Worm (Caenorhabditis elegans) whole organism, young adult: Measurements from ENCODE around the gene gcy-13.

Experiments
- B0019.2 ChIP-seq: fragments of 200-800 bp; sonication (Bioruptor generic); conservative IDR thresholded peaks from 2 replicates; pipeline ENCODE4 v1.3.6; 2022; ENCODE audit warnings: missing genetic modification reagents, missing genetic modification characterization, missing compliant biosample characterization
- C06A6.2 ChIP-seq: fragments of 200-800 bp; sonication (Bioruptor generic); conservative IDR thresholded peaks from 2 replicates; pipeline ENCODE4 v1.3.6; 2022; ENCODE audit warnings: missing genetic modification characterization, missing compliant biosample characterization
- D2030.7 ChIP-seq: fragments of 200-800 bp; sonication (Bioruptor generic); IDR thresholded peaks from 2 replicates; pipeline ENCODE4 v1.3.6; 2022; ENCODE audit warnings: missing genetic modification reagents, missing genetic modification characterization, missing compliant biosample characterization
- F10E7.11 ChIP-seq: sonication (generic microtip); optimal IDR thresholded peaks from 2 replicates; lab custom pipeline; 2017; ENCODE audit warnings: mild to moderate bottlenecking, missing genetic modification characterization, moderate library complexity, missing compliant biosample characterization
- F22D6.2 ChIP-seq: sonication (generic microtip); optimal IDR thresholded peaks from 2 replicates; lab custom pipeline; 2016; ENCODE audit warnings: mild to moderate bottlenecking, missing genetic modification characterization, missing compliant biosample characterization
- F33H1.4 ChIP-seq: fragments of 200-800 bp; sonication (Bioruptor generic); IDR thresholded peaks from 2 replicates; pipeline ENCODE4 v1.3.6; 2022; ENCODE audit warnings: missing genetic modification reagents, missing genetic modification characterization, missing compliant biosample characterization
- F39B2.1 ChIP-seq: fragments of 200-800 bp; sonication (Bioruptor generic); IDR thresholded peaks from 2 replicates; pipeline ENCODE4 v1.3.6; 2022; ENCODE audit warnings: missing genetic modification reagents, missing genetic modification characterization, missing compliant biosample characterization
- F57C9.4 ChIP-seq: sonication (generic microtip); optimal IDR thresholded peaks from 2 replicates; lab custom pipeline; 2017; ENCODE audit warnings: mild to moderate bottlenecking, missing genetic modification characterization, missing compliant biosample characterization
- K12H6.12 ChIP-seq: fragments of 200-800 bp; sonication (Bioruptor generic); optimal IDR thresholded peaks from 2 replicates; lab custom pipeline; 2018; ENCODE audit warnings: mild to moderate bottlenecking, missing genetic modification characterization, missing compliant biosample characterization
- T07F8.4 ChIP-seq: sonication (generic microtip); optimal IDR thresholded peaks from 2 replicates; lab custom pipeline; 2016; ENCODE audit warnings: mild to moderate bottlenecking, missing genetic modification characterization, moderate library complexity, missing compliant biosample characterization
- Y53F4B.3 ChIP-seq: fragments of 200-800 bp; sonication (Bioruptor generic); IDR thresholded peaks from 2 replicates; pipeline ENCODE4 v1.3.6; 2022; ENCODE audit warnings: missing genetic modification reagents, missing genetic modification characterization, missing compliant biosample characterization
- Y67H2A.10 ChIP-seq: fragments of 200-800 bp; sonication (Bioruptor generic); conservative IDR thresholded peaks from 2 replicates; pipeline ENCODE4 v1.3.6; 2022; ENCODE audit warnings: missing genetic modification reagents, missing genetic modification characterization, missing compliant biosample characterization
- Y79H2A.3 ChIP-seq: fragments of 200-800 bp; sonication (Bioruptor generic); conservative IDR thresholded peaks from 2 replicates; pipeline ENCODE4 v1.3.6; 2022; ENCODE audit warnings: missing genetic modification reagents, missing genetic modification characterization, missing compliant biosample characterization
- ama-1 ChIP-seq, 3 experiments: fragments of 150-350 bp in 1 of 3; sonication (generic microtip) in 2 of 3; optimal IDR thresholded peaks; 2 replicates each; lab custom pipeline; 2014 to 2018; ENCODE audit warnings: missing biosample characterization in 2 of 3, missing genetic modification characterization in 2 of 3, missing genetic modification reagents in 2 of 3
- aptf-3 ChIP-seq: fragments of 200-800 bp; sonication (Bioruptor generic); IDR thresholded peaks from 2 replicates; pipeline ENCODE4 v1.3.6; 2022; ENCODE audit warnings: missing genetic modification characterization, missing compliant biosample characterization
- athp-1 ChIP-seq: sonication (generic microtip); optimal IDR thresholded peaks from 2 replicates; lab custom pipeline; 2017; ENCODE audit warnings: mild to moderate bottlenecking, missing genetic modification characterization, missing compliant biosample characterization
- bed-1 ChIP-seq: fragments of 200-800 bp; sonication (Bioruptor generic); IDR thresholded peaks from 2 replicates; pipeline ENCODE4 v1.3.6; 2022; ENCODE audit warnings: missing genetic modification reagents, missing genetic modification characterization, missing compliant biosample characterization
- ceh-100 ChIP-seq: fragments of 200-800 bp; sonication (Bioruptor generic); IDR thresholded peaks from 2 replicates; pipeline ENCODE4 v1.3.6; 2022; ENCODE audit warnings: missing genetic modification reagents, missing genetic modification characterization, missing compliant biosample characterization
- ceh-79 ChIP-seq: sonication (generic microtip); optimal IDR thresholded peaks from 2 replicates; lab custom pipeline; 2017; ENCODE audit warnings: mild to moderate bottlenecking, missing genetic modification characterization, missing compliant biosample characterization
- dox-1 ChIP-seq: fragments of 200-800 bp; sonication (Bioruptor generic); IDR thresholded peaks from 2 replicates; pipeline ENCODE4 v1.3.6; 2022; ENCODE audit warnings: missing genetic modification reagents, missing genetic modification characterization, missing compliant biosample characterization
- dpl-1 ChIP-seq: fragments of 150-350 bp; optimal IDR thresholded peaks from 2 replicates; lab custom pipeline; 2014; ENCODE audit warnings: missing biosample characterization, missing genetic modification reagents, missing genetic modification characterization
- egl-44 ChIP-seq: fragments of 200-800 bp; sonication (Bioruptor generic); IDR thresholded peaks from 2 replicates; pipeline ENCODE4 v1.3.6; 2022; ENCODE audit warnings: missing genetic modification reagents, missing genetic modification characterization, missing compliant biosample characterization
- gei-17 ChIP-seq: fragments of 200-800 bp; sonication (Bioruptor generic); optimal IDR thresholded peaks from 2 replicates; lab custom pipeline; 2018; ENCODE audit warnings: mild to moderate bottlenecking, missing genetic modification characterization, missing compliant biosample characterization
- hlh-12 ChIP-seq: sonication (generic microtip); optimal IDR thresholded peaks from 2 replicates; lab custom pipeline; 2016; ENCODE audit warnings: missing genetic modification characterization, missing compliant biosample characterization
- let-526 ChIP-seq: fragments of 200-800 bp; sonication (Bioruptor generic); IDR thresholded peaks from 2 replicates; pipeline ENCODE4 v1.3.6; 2022; ENCODE audit warnings: missing genetic modification reagents, missing genetic modification characterization, missing compliant biosample characterization
- let-607 ChIP-seq, 2 experiments: fragments of 200-800 bp in 1 of 2; sonication (Bioruptor generic) in 1 of 2; sonication (generic microtip) in 1 of 2; optimal IDR thresholded peaks; 2 replicates each; lab custom pipeline; 2016 to 2018; ENCODE audit warnings: mild to moderate bottlenecking in 2 of 2, missing compliant biosample characterization in 2 of 2, missing genetic modification characterization in 2 of 2, moderate library complexity in 2 of 2, missing genotype in 1 of 2
- lin-35 ChIP-seq, 3 experiments: fragments of 150-350 bp in 2 of 3; sonication (generic microtip) in 1 of 3; optimal IDR thresholded peaks; 2 replicates each; lab custom pipeline; 2014 to 2018; ENCODE audit warnings: missing biosample characterization in 3 of 3, missing genetic modification characterization in 3 of 3, missing genetic modification reagents in 3 of 3
- lin-54 ChIP-seq: fragments of 200-800 bp; sonication (Bioruptor generic); optimal IDR thresholded peaks from 2 replicates; lab custom pipeline; 2018; ENCODE audit warnings: mild to moderate bottlenecking, missing genetic modification characterization, missing compliant biosample characterization
- lsy-27 ChIP-seq: sonication (generic microtip); optimal IDR thresholded peaks from 2 replicates; lab custom pipeline; 2017; ENCODE audit warnings: missing genetic modification characterization, mild to moderate bottlenecking, missing compliant biosample characterization, antibody characterized with exemption, missing genotype, borderline replicate concordance; ENCODE audit not compliant: insufficient read depth
- madf-10 ChIP-seq: sonication (generic microtip); optimal IDR thresholded peaks from 2 replicates; lab custom pipeline; 2016; ENCODE audit warnings: mild to moderate bottlenecking, missing genetic modification characterization, missing compliant biosample characterization
- madf-3 ChIP-seq: fragments of 200-800 bp; sonication (Bioruptor generic); IDR thresholded peaks from 2 replicates; pipeline ENCODE4 v1.3.6; 2022; ENCODE audit warnings: missing genetic modification reagents, missing genetic modification characterization, missing compliant biosample characterization
- madf-6 ChIP-seq: fragments of 200-800 bp; sonication (Bioruptor generic); IDR thresholded peaks from 2 replicates; pipeline ENCODE4 v1.3.6; 2022; ENCODE audit warnings: missing genetic modification reagents, missing genetic modification characterization, missing compliant biosample characterization
- madf-8 ChIP-seq: fragments of 200-800 bp; sonication (Bioruptor generic); conservative IDR thresholded peaks from 2 replicates; pipeline ENCODE4 v1.3.6; 2022; ENCODE audit warnings: missing genetic modification reagents, missing genetic modification characterization, missing compliant biosample characterization
- mcd-1 ChIP-seq: fragments of 200-800 bp; sonication (Bioruptor generic); IDR thresholded peaks from 2 replicates; pipeline ENCODE4 v1.3.6; 2022; ENCODE audit warnings: missing genetic modification reagents, missing genetic modification characterization, missing compliant biosample characterization
- mxl-1 ChIP-seq: sonication (generic microtip); optimal IDR thresholded peaks from 2 replicates; lab custom pipeline; 2016; ENCODE audit warnings: missing genetic modification characterization, missing compliant biosample characterization
- nfya-1 ChIP-seq: sonication (generic microtip); optimal IDR thresholded peaks from 2 replicates; lab custom pipeline; 2017; ENCODE audit warnings: antibody characterized with exemption, missing compliant biosample characterization, missing genetic modification characterization, borderline replicate concordance; ENCODE audit not compliant: insufficient read depth
- nfyb-1 ChIP-seq: fragments of 200-800 bp; sonication (Bioruptor generic); IDR thresholded peaks from 2 replicates; pipeline ENCODE4 v1.3.6; 2022; ENCODE audit warnings: missing genetic modification reagents, missing genetic modification characterization, missing compliant biosample characterization
- nhr-120 ChIP-seq: fragments of 200-800 bp; sonication (Bioruptor generic); IDR thresholded peaks from 2 replicates; pipeline ENCODE4 v1.3.6; 2022; ENCODE audit warnings: missing genetic modification characterization, missing compliant biosample characterization
- nhr-90 ChIP-seq: sonication (generic microtip); optimal IDR thresholded peaks from 2 replicates; lab custom pipeline; 2016; ENCODE audit warnings: missing genotype, mild to moderate bottlenecking, missing genetic modification characterization, missing compliant biosample characterization
- snpc-3.4 ChIP-seq: sonication (generic microtip); optimal IDR thresholded peaks from 2 replicates; lab custom pipeline; 2017; ENCODE audit warnings: missing genetic modification characterization, mild to moderate bottlenecking, missing compliant biosample characterization, antibody characterized with exemption, moderate library complexity, missing genotype, missing genetic modification reagents
- tbx-9 ChIP-seq: sonication (generic microtip); optimal IDR thresholded peaks from 2 replicates; lab custom pipeline; 2016; ENCODE audit warnings: borderline replicate concordance, missing genetic modification characterization, inconsistent platforms, missing compliant biosample characterization
- unc-130 ChIP-seq: sonication (generic microtip); optimal IDR thresholded peaks from 2 replicates; lab custom pipeline; 2016; ENCODE audit warnings: missing genetic modification reagents, missing genetic modification characterization, missing compliant biosample characterization
- unc-62 ChIP-seq: fragments of 150-350 bp; optimal IDR thresholded peaks from 2 replicates; lab custom pipeline; 2014; ENCODE audit warnings: missing biosample characterization, missing genetic modification reagents, missing genetic modification characterization
- zfh-2 ChIP-seq: fragments of 200-800 bp; sonication (Bioruptor generic); conservative IDR thresholded peaks from 2 replicates; pipeline ENCODE4 v1.3.6; 2022; ENCODE audit warnings: missing genetic modification reagents, missing genetic modification characterization, missing compliant biosample characterization
- ztf-26 ChIP-seq: sonication (generic microtip); optimal IDR thresholded peaks from 2 replicates; lab custom pipeline; 2017; ENCODE audit warnings: missing genetic modification characterization, missing compliant biosample characterization
- ztf-3 ChIP-seq: fragments of 200-800 bp; sonication (Bioruptor generic); optimal IDR thresholded peaks from 2 replicates; lab custom pipeline; 2018; ENCODE audit warnings: mild to moderate bottlenecking, missing genetic modification characterization, missing compliant biosample characterization

The gcy-13 gene

DNA sequence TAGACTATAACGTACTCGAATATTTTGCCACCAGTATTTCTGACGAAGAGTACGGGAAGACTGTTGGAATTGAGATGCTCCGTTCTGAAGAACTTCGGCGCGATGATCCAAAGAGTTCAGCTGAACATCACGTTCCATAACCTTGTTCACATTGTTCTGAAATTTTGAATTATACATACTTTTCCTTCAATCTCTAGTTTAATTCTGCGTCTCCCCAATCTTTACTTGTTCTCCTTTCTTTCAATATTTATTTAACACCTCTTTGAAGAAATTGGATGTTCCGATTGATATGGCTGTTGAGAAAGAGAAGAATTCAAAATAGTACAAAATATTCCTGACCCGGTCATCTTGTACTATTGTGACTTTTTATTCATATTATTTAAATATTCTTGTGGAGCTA is 24.5 kb downstream of the gcy-13 start, which contains the start of gene F23H12.3:
TSS of gene F23H12.3 (plus strand) at position 301 of the 400 bp plus-strand sequence.
- no peak for TF ChIP-seq dpl-1 (GFP tag; lab: Kevin White, UChicago)
- TF ChIP-seq Y79H2A.3 (GFP tag; lab: Robert Waterston, UW): no peak
- TF ChIP-seq madf-3 (GFP tag; lab: Robert Waterston, UW): no peak
- TF ChIP-seq F57C9.4 (tag; lab: Kevin White, UChicago): no peak
- no peak for TF ChIP-seq unc-130 (GFP tag; lab: Kevin White, UChicago)
- no peak for TF ChIP-seq Y53F4B.3 (GFP tag; lab: Robert Waterston, UW)
- TF ChIP-seq unc-62 (GFP tag; lab: Kevin White, UChicago): no peak
- TF ChIP-seq dox-1 (GFP tag; lab: Robert Waterston, UW): no peak
- no peak for TF ChIP-seq F10E7.11 (tag; lab: Kevin White, UChicago)
- no peak for TF ChIP-seq ceh-100
- TF ChIP-seq gei-17 (GFP tag; lab: Kevin White, UChicago): no peak
- no peak for TF ChIP-seq madf-6 (GFP tag; lab: Robert Waterston, UW)

DNA sequence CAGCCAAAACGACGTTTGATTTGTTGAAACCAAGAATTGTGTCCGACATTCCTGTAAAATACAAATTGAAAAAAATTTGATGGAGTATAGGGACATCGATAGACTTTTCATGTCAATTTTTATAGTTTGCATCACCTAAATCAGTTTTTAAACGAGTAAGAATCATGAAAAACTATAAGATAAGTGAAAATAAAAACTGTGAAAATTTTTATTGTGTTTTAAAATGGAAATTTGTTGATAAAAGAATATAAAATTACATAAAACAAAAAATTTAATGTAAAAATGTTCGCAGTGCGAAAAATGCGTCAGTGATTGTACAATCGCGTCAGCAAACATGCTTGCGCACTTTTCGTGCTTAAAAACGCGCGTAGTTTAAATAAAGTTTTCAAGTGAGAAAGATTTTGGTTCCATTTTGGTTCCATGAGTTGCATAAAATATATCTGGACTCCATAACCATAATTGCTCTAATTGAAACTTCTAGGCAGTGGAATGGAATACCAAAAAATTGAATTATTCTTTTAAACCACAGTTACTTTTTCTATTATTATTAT is 25.8 kb downstream of the gcy-13 start, which contains the start of gene tomm-20:
TSS of gene tomm-20 (minus strand) at position 51 of the 551 bp plus-strand sequence.
- no peak for TF ChIP-seq Y67H2A.10 (GFP tag; lab: Robert Waterston, UW)
- TF ChIP-seq nfyb-1 (GFP tag; lab: Robert Waterston, UW): peak; percentile 94
- no peak for TF ChIP-seq mxl-1 (tag; lab: Kevin White, UChicago)
- TF ChIP-seq dpl-1 (GFP tag; lab: Kevin White, UChicago): peak; percentile 98
- no peak for TF ChIP-seq lsy-27
- TF ChIP-seq nfya-1 (tag; lab: Kevin White, UChicago): no peak
- no peak for TF ChIP-seq Y79H2A.3 (GFP tag; lab: Robert Waterston, UW)
- peak in 1 of 2 experiments; percentile 76 for TF ChIP-seq let-607 (tag; optimal IDR thresholded peaks at IDR 0.05; lab: Kevin White, UChicago)
- peak; percentile 90 for TF ChIP-seq mcd-1 (GFP tag; lab: Robert Waterston, UW)
- TF ChIP-seq ceh-79 (tag; lab: Kevin White, UChicago): no peak
- peak; percentile 79 for TF ChIP-seq ztf-26
- peak; percentile 86 to 98 (median 92) for TF ChIP-seq lin-35 (GFP tag; optimal IDR thresholded peaks at IDR 0.05; lab: Kevin White, UChicago)
- no peak for TF ChIP-seq nhr-90 (tag; lab: Kevin White, UChicago)
- TF ChIP-seq B0019.2: 0 out of 2 replicates have a peak, but pooled peaks have one; percentile 37
- TF ChIP-seq aptf-3 (GFP tag; lab: Robert Waterston, UW): no peak
- no peak for TF ChIP-seq ama-1 (optimal IDR thresholded peaks at IDR 0.05; lab: Kevin White, UChicago)
- TF ChIP-seq ama-1 (GFP tag; optimal IDR thresholded peaks at IDR 0.05; lab: Kevin White, UChicago): no peak
- TF ChIP-seq tbx-9 (tag; lab: Kevin White, UChicago): no peak
- peak; percentile 58 for TF ChIP-seq madf-10 (tag; lab: Kevin White, UChicago)
- no peak for TF ChIP-seq nhr-120 (GFP tag; lab: Robert Waterston, UW)
- TF ChIP-seq madf-6 (GFP tag; lab: Robert Waterston, UW): peak; percentile 86
- TF ChIP-seq F33H1.4 (GFP tag; lab: Robert Waterston, UW): peak; percentile 73
- no peak for TF ChIP-seq ztf-3 (GFP tag; lab: Kevin White, UChicago)
- TF ChIP-seq K12H6.12 (tag; lab: Kevin White, UChicago): peak; percentile 39
- TF ChIP-seq F39B2.1 (GFP tag; lab: Robert Waterston, UW): no peak
- TF ChIP-seq dox-1 (GFP tag; lab: Robert Waterston, UW): peak; percentile 79
- TF ChIP-seq lin-54 (GFP tag; lab: Kevin White, UChicago): peak; percentile 98
- TF ChIP-seq C06A6.2 (GFP tag; lab: Robert Waterston, UW): peak; percentile 73
- TF ChIP-seq snpc-3.4: peak; percentile 80
- no peak for TF ChIP-seq bed-1
- peak; percentile 62 for TF ChIP-seq D2030.7
- peak; percentile 65 for TF ChIP-seq madf-8
- no peak for TF ChIP-seq let-526
- TF ChIP-seq T07F8.4 (tag; lab: Kevin White, UChicago): no peak
- no peak for TF ChIP-seq egl-44 (GFP tag; lab: Robert Waterston, UW)
- TF ChIP-seq athp-1 (tag; lab: Kevin White, UChicago): peak; percentile 23
- no peak for TF ChIP-seq zfh-2 (GFP tag; lab: Robert Waterston, UW)
- no peak for TF ChIP-seq hlh-12 (tag; lab: Kevin White, UChicago)
- TF ChIP-seq F22D6.2 (tag; lab: Kevin White, UChicago): peak; percentile 65
